Worm (Caenorhabditis elegans) whole organism, L4 larva: ENCODE results near the gene snb-6.

Experiments
- jun-1 ChIP-seq: fragments of 150-350 bp; optimal IDR thresholded peaks from 2 replicates; lab custom pipeline; 2014; ENCODE audit warnings: missing biosample characterization, missing genetic modification reagents, missing genetic modification characterization
- unc-130 ChIP-seq: sonication (generic microtip); optimal IDR thresholded peaks from 2 replicates; lab custom pipeline; 2016; ENCODE audit warnings: missing genetic modification reagents, missing genetic modification characterization, missing compliant biosample characterization
- zag-1 ChIP-seq: fragments of 150-350 bp; optimal IDR thresholded peaks from 2 replicates; lab custom pipeline; 2014; ENCODE audit warnings: missing biosample characterization, missing genetic modification characterization

ce11 chrII:8818978-8819896 lies 40.3 kb downstream of the snb-6 start, which contains the start of gene F46C5.10:
- no peak for TF ChIP-seq unc-130
- TF ChIP-seq zag-1 (tag; lab: Kevin White, UChicago), result no peak
- no peak for TF ChIP-seq jun-1 (tag; lab: Kevin White, UChicago)
